Worm (Caenorhabditis elegans) whole organism, L4/young adult: ENCODE measurements around the gene C35A5.11.

ENCODE experiments used
- W03F9.2 ChIP-seq: fragments of 150-350 bp; optimal IDR thresholded peaks from 2 replicates; lab custom pipeline; 2014; ENCODE audit warnings: missing biosample characterization, missing genetic modification characterization
- dao-5 ChIP-seq: sonication (generic microtip); optimal IDR thresholded peaks from 2 replicates; lab custom pipeline; 2016; ENCODE audit warnings: missing genotype, missing genetic modification characterization, moderate library complexity, missing compliant biosample characterization
- him-1 ChIP-seq: sonication (generic microtip); optimal IDR thresholded peaks from 2 replicates; lab custom pipeline; 2016; ENCODE audit warnings: missing genotype, missing genetic modification reagents, missing genetic modification characterization, missing compliant biosample characterization

DNA sequence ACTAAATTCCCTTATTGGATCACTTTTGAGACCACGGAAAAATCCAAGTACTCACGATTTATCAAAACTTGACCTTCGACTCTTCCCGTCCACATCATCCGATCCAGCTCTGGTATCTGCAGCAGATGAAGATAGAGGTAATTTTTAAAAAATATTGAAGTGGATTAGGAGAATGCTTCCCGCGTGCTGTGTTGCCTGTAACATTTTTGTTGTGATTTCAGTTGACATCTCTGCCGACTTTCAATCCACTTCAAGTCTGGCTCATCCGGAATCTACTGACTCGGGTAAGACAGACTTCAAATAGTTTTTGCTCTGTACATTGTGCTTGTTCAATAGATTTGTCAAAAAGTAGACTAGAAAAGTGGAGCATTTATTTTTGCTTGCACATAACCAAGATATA, 27.5 kb downstream of the C35A5.11 start:
- no peak for TF ChIP-seq dao-5 (tag; lab: Kevin White, UChicago)
- TF ChIP-seq him-1 (tag; lab: Kevin White, UChicago), result no peak
- TF ChIP-seq W03F9.2 (tag; lab: Kevin White, UChicago), result no peak
